Worm (Caenorhabditis elegans): Measurements from ENCODE around the gene F42E8.1.

DNA sequence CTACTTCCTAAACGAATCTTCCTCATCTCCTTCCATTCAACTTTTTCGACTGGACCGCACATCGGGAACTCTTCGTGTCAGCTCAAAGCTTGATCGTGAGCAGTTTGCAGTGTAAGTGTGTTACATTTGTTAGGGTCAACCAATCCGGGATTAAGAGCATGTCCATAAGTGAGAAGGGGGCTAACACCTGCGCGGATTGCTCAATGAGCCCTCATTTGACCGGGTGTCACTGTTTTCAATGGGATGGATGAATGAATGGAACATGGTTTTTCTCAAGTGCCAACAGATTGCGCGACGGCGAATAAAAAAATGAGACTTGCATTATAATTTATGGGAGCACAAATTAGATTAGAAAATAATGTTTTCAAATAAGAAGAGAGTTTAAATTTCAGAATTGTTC, 36.7 kb upstream of the F42E8.1 start:
- TF ChIP-seq him-1 (tag; optimal IDR thresholded peaks at IDR 0.05) = no peak
- TF ChIP-seq W03F9.2 (tag; optimal IDR thresholded peaks at IDR 0.05) = no peak

All from whole organism, L4/young adult.